Worm (Caenorhabditis elegans): Measurements from ENCODE around the gene R01H2.1.

DNA sequence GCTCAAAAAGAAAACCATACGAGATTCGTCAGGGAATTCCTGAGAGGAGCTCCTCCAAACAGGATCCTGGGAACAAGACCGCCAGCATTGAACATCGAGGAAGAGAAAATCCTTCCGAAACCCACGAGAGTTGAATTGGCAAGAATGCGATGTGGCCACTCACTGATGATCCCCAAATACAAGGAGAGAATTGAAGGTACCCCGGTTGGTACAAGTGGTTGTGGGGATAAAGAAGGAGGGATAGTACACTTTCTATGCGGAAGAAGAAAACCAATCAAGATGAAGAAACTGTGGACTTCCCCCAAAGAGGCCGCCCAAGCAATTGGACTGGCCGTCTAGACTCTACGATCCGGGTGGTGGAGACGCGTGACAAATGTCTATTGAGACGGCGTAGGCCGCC lies 381 bp downstream of the R01H2.1 start:
- TF ChIP-seq nfya-1 (tag; optimal IDR thresholded peaks at IDR 0.05) (no peak), dve-1 (tag; optimal IDR thresholded peaks at IDR 0.05) (no peak), ceh-31 (tag; optimal IDR thresholded peaks at IDR 0.05) (no peak), ceh-6 (GFP tag; optimal IDR thresholded peaks at IDR 0.05) (no peak), unc-86 (tag; optimal IDR thresholded peaks at IDR 0.05) (no peak), fkh-10 (GFP tag; optimal IDR thresholded peaks at IDR 0.05) (no peak), zip-5 (tag; optimal IDR thresholded peaks at IDR 0.05) (no peak), F13H6.1 (tag; optimal IDR thresholded peaks at IDR 0.05) (no peak), K09A11.1 (tag; optimal IDR thresholded peaks at IDR 0.05; ENCODE audit: insufficient read depth) (no peak), unc-42 (tag; optimal IDR thresholded peaks at IDR 0.05) (no peak), lim-6 (tag; optimal IDR thresholded peaks at IDR 0.05) (no peak)
